Fruit fly (Drosophila melanogaster): ENCODE data around the gene Pex11c.

Pex11c gene

dm6 chr3R:23287951-23288350 is 29.8 kb downstream of the Pex11c start, which contains the start of gene wam:
TSS of gene wam (minus strand) at chr3R:23288051.
- TF ChIP-seq cic (GFP tag; optimal IDR thresholded peaks at IDR 0.05) = no peak
- no peak for TF ChIP-seq tj (GFP tag; optimal IDR thresholded peaks at IDR 0.05)
- TF ChIP-seq CG11617 (GFP tag; optimal IDR thresholded peaks at IDR 0.05) = no peak
- no peak for TF ChIP-seq pad (GFP tag; optimal IDR thresholded peaks at IDR 0.05)
- TF ChIP-seq CG1620 (GFP tag; optimal IDR thresholded peaks at IDR 0.05) = no peak
- no peak for TF ChIP-seq CG14711 (tag; optimal IDR thresholded peaks at IDR 0.05)
- no peak for TF ChIP-seq ovo (GFP tag; optimal IDR thresholded peaks at IDR 0.05)
- no peak for TF ChIP-seq bab1 (GFP tag; optimal IDR thresholded peaks at IDR 0.05)
- no peak for TF ChIP-seq Hr96 (GFP tag; optimal IDR thresholded peaks at IDR 0.05)
- TF ChIP-seq CG7101 (tag; optimal IDR thresholded peaks at IDR 0.05) = no peak
- TF ChIP-seq CG5204 (GFP tag; optimal IDR thresholded peaks at IDR 0.05) = no peak
- no peak for TF ChIP-seq Mnt (GFP tag; optimal IDR thresholded peaks at IDR 0.05)
- no peak for TF ChIP-seq cnc (optimal IDR thresholded peaks at IDR 0.05)
- no peak for TF ChIP-seq kay (GFP tag; ENCODE audit: borderline replicate concordance)
- TF ChIP-seq CG33017 (tag; optimal IDR thresholded peaks at IDR 0.05) = no peak
- TF ChIP-seq toe (GFP tag; optimal IDR thresholded peaks at IDR 0.05) = no peak

DNA sequence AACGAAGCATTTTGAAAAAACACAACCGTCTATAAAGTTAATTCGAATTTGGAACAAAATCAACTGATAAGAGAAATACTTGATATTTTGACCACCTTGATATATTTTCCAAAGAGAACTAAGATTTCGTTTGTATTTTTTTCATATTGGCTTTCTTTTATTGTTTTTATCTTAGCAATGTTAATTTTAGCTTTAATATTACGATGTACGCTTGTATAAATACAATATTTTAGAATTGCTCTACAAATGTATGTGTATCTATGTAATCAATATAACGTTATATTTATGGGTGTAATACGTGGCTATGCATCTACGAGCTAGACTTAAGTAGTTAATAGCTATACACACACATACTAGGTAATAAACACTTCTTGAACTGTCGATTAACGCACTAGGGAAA is 31.9 kb downstream of the Pex11c start, which contains the start of gene bb8:
Gene bb8, minus strand, starts transcription at position 101 of the 400 bp plus-strand sequence.
- no peak for TF ChIP-seq cnc (optimal IDR thresholded peaks at IDR 0.05)
- no peak for TF ChIP-seq CG12768 (GFP tag; optimal IDR thresholded peaks at IDR 0.05)
- no peak for TF ChIP-seq CG5204 (GFP tag; optimal IDR thresholded peaks at IDR 0.05)

DNA sequence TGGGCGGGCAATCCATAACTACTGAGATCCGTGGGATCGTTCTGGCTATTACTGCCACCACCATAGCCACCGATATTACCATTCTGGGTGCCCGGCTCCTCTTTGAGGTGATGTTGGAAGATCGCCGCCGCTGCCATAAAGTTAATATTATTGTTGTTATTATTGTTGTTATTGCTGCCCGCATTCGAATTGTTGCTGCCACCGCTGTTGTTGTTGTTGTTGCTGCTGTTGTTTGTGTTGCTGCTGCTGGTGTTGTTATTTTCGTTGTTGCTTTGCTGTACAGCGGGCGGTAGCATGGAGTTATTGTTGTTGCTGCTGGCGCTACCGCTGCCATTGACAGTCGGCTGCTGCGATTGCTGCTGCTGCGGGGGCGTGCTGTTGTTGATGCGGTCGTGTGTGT is 34.1 kb downstream of the Pex11c start:
- TF ChIP-seq Hr96 (GFP tag; optimal IDR thresholded peaks at IDR 0.05) = no peak
- TF ChIP-seq tj (GFP tag; optimal IDR thresholded peaks at IDR 0.05) = no peak
- no peak for TF ChIP-seq CG33017 (tag; optimal IDR thresholded peaks at IDR 0.05)
- TF ChIP-seq Mnt (GFP tag; optimal IDR thresholded peaks at IDR 0.05) = no peak
- no peak for TF ChIP-seq Clk (GFP tag; optimal IDR thresholded peaks at IDR 0.05)

- peak; percentile 21 for TF ChIP-seq cic (GFP tag; optimal IDR thresholded peaks at IDR 0.05)
- TF ChIP-seq Hr96 (GFP tag; optimal IDR thresholded peaks at IDR 0.05) = no peak
- no peak for TF ChIP-seq Clk (GFP tag; optimal IDR thresholded peaks at IDR 0.05)
- peak; percentile 4 for TF ChIP-seq toe (GFP tag; optimal IDR thresholded peaks at IDR 0.05)
- TF ChIP-seq CG33017 (tag; optimal IDR thresholded peaks at IDR 0.05) = peak; percentile 4
- peak; percentile 91 for TF ChIP-seq tj (GFP tag; optimal IDR thresholded peaks at IDR 0.05)
Observed at dm6 chr3R:23293066-23293777, 35.1 kb downstream of the Pex11c start.

dm6 chr3R:23295360-23295772 is 37.2 kb downstream of the Pex11c start:
- TF ChIP-seq CG11617 (GFP tag; optimal IDR thresholded peaks at IDR 0.05) = no peak
- TF ChIP-seq tj (GFP tag; optimal IDR thresholded peaks at IDR 0.05) = peak; percentile 28
- no peak for TF ChIP-seq CG7045 (GFP tag; optimal IDR thresholded peaks at IDR 0.05)
- TF ChIP-seq CG14711 (tag; optimal IDR thresholded peaks at IDR 0.05) = no peak
- TF ChIP-seq kay (GFP tag; ENCODE audit: borderline replicate concordance) = no peak
- peak; percentile 6 for TF ChIP-seq toe (GFP tag; optimal IDR thresholded peaks at IDR 0.05)
- TF ChIP-seq cic (GFP tag; optimal IDR thresholded peaks at IDR 0.05) = peak; percentile 56
- TF ChIP-seq CG12768 (GFP tag; optimal IDR thresholded peaks at IDR 0.05) = no peak
- TF ChIP-seq Crg-1 (GFP tag; optimal IDR thresholded peaks at IDR 0.05) = no peak
- peak; percentile 8 for TF ChIP-seq CG33017 (tag; optimal IDR thresholded peaks at IDR 0.05)
- TF ChIP-seq Hr96 (GFP tag; optimal IDR thresholded peaks at IDR 0.05) = peak; percentile 37
- TF ChIP-seq Mnt (GFP tag; optimal IDR thresholded peaks at IDR 0.05) = peak; percentile 24
- no peak for TF ChIP-seq bab1 (GFP tag; optimal IDR thresholded peaks at IDR 0.05)
- TF ChIP-seq CG7101 (tag; optimal IDR thresholded peaks at IDR 0.05) = peak; percentile 15

DNA sequence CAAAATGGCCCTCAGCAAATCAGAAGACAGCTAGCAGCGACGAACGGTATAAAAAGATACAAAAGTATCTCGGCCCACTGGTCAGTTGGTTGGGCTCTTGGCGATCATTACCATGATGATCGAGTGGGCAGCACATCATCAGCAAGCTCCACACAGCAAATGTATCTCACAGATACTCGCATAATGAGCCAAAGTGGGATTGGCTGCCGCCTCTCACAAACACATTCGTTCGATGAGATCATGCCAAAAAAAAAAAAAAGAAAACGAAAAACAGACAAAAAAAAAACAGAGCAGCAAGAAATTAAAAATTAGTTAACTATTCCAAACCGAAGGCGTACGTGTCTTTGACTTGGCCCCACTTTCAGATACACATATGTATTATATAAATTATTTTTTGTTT is 38.0 kb downstream of the Pex11c start:
- no peak for TF ChIP-seq CG1620 (GFP tag; optimal IDR thresholded peaks at IDR 0.05)
- TF ChIP-seq bab1 (GFP tag; optimal IDR thresholded peaks at IDR 0.05) = no peak
- no peak for TF ChIP-seq CG11617 (GFP tag; optimal IDR thresholded peaks at IDR 0.05)
- TF ChIP-seq Crg-1 (GFP tag; optimal IDR thresholded peaks at IDR 0.05) = no peak
- no peak for TF ChIP-seq Clk (GFP tag; optimal IDR thresholded peaks at IDR 0.05)
- no peak for TF ChIP-seq pad (GFP tag; optimal IDR thresholded peaks at IDR 0.05)
- no peak for TF ChIP-seq CG7045 (GFP tag; optimal IDR thresholded peaks at IDR 0.05)
- TF ChIP-seq toe (GFP tag; optimal IDR thresholded peaks at IDR 0.05) = no peak
- TF ChIP-seq CG14711 (tag; optimal IDR thresholded peaks at IDR 0.05) = no peak
- no peak for TF ChIP-seq Hr96 (GFP tag; optimal IDR thresholded peaks at IDR 0.05)
- no peak for TF ChIP-seq cic (GFP tag; optimal IDR thresholded peaks at IDR 0.05)

DNA sequence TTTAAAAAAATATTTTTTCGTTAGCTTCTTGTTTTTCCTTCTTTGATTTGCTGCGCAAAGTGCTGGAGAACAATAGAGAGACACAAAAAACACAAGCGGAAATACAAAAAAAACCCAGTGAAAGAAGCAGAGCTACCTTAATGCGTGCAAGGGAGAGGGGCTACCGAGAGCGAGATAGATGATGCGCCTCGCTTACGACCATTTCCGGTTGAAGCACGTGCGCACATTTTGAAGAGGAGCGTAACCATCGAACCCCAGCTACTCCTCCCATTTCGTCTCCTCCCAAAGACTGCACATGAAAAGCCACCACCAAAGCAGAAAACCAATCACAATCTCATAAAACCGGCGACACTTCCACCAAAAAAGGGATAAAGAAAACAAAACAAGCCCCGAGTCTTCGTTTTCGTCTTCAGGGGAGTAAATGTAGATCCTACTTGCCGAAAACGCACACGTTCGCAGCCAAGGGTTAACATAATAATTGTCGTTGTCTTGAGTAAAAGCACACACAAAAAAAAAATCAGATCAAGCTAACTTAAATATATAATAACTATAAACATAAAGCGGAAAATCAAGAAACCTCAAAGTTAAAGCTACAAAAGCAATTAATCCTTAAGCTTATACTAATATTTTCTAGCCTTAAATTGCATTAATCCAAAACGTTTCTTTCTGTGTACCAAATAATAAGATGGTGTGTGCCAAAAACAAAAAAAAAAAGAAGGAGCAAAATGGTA is 39.1 kb downstream of the Pex11c start:
- TF ChIP-seq toe (GFP tag; optimal IDR thresholded peaks at IDR 0.05) (no peak), tj (GFP tag; optimal IDR thresholded peaks at IDR 0.05) (no peak), kay (GFP tag; ENCODE audit: borderline replicate concordance) (peak; percentile 36)

Measured in whole organism, adult.